Worm (Caenorhabditis elegans) whole organism, L4 larva: Measurements from ENCODE around the gene srw-20.

Experiments used
- R02D3.7 ChIP-seq: fragments of 150-350 bp; sonication (generic microtip); optimal IDR thresholded peaks from 3 replicates; lab custom pipeline; 2014; ENCODE audit warnings: missing biosample characterization, missing genetic modification characterization
- dve-1 ChIP-seq: sonication (generic microtip); optimal IDR thresholded peaks from 2 replicates; lab custom pipeline; 2017; ENCODE audit warnings: antibody characterized with exemption, mild to moderate bottlenecking, missing genetic modification characterization, missing compliant biosample characterization; ENCODE audit not compliant: insufficient read depth
- fkh-10 ChIP-seq: fragments of 150-350 bp; optimal IDR thresholded peaks from 2 replicates; lab custom pipeline; 2014; ENCODE audit warnings: missing biosample characterization, missing genetic modification reagents, missing genetic modification characterization
- lin-39 ChIP-seq: fragments of 150-350 bp; optimal IDR thresholded peaks from 2 replicates; lab custom pipeline; 2014; ENCODE audit warnings: missing biosample characterization, missing genetic modification reagents, missing genetic modification characterization
- lir-3 ChIP-seq: sonication (generic microtip); optimal IDR thresholded peaks from 2 replicates; lab custom pipeline; 2016; ENCODE audit warnings: mild to moderate bottlenecking, missing genetic modification characterization, missing compliant biosample characterization
- nhr-237 ChIP-seq: sonication (generic microtip); optimal IDR thresholded peaks from 2 replicates; lab custom pipeline; 2017; ENCODE audit warnings: missing biosample characterization, missing genetic modification characterization
- nhr-25 ChIP-seq: sonication (generic microtip); optimal IDR thresholded peaks from 2 replicates; lab custom pipeline; 2017; ENCODE audit warnings: missing genetic modification characterization, mild to moderate bottlenecking, missing compliant biosample characterization, antibody characterized with exemption, moderate library complexity, borderline replicate concordance; ENCODE audit not compliant: insufficient read depth
- nhr-76 ChIP-seq: fragments of 150-350 bp; optimal IDR thresholded peaks from 2 replicates; lab custom pipeline; 2014; ENCODE audit warnings: missing biosample characterization, missing genetic modification characterization
- unc-39 ChIP-seq: sonication (generic microtip); optimal IDR thresholded peaks from 2 replicates; lab custom pipeline; 2017; ENCODE audit warnings: missing biosample characterization, missing genetic modification characterization
- unc-62 ChIP-seq, 3 experiments: fragments of 150-350 bp in 1 of 3; sonication (generic microtip); optimal IDR thresholded peaks in 2 of 3; peaks in 1 of 3; 1 replicate in 1 of 3; 2 replicates in 2 of 3; lab custom pipeline; 2014 to 2017; ENCODE audit warnings: missing biosample characterization in 3 of 3, missing genetic modification characterization in 3 of 3, missing genetic modification reagents in 3 of 3, missing genotype in 1 of 3
- ztf-11 ChIP-seq: fragments of 150-350 bp; optimal IDR thresholded peaks from 2 replicates; lab custom pipeline; 2014; ENCODE audit warnings: missing biosample characterization, missing genetic modification characterization

DNA sequence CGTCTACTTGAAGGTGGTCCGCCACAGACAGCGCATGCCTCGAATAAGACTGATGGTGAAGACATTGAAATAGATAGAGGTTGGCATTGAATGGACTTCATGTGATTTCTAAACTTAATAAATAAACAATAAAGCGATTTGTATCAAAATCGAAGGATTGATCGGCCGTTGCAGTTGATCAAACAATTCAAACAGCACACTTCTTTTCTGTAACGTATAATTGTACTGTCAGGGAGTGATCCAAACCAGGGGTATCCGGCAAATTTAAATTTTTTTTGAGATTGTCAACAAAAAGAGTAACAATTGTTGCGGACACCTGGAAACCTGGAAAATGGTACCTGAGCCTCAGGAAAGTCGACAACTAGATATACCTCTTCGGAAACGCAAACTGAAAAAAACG is 24.8 kb upstream of the srw-20 start, which contains the start of gene nhr-248:
- TF ChIP-seq dve-1 (no peak), lir-3 (tag; lab: Kevin White, UChicago) (no peak), fkh-10 (no peak), lin-39 (tag; lab: Kevin White, UChicago) (no peak), nhr-237 (no peak), unc-62 (GFP tag; optimal IDR thresholded peaks at IDR 0.05 in 1 of 2; lab: Kevin White, UChicago) (no peak), unc-62 (tag; optimal IDR thresholded peaks at IDR 0.05; lab: Kevin White, UChicago) (no peak), ztf-11 (no peak), nhr-76 (no peak), R02D3.7 (tag; lab: Kevin White, UChicago) (no peak), unc-39 (tag; lab: Kevin White, UChicago) (no peak), nhr-25 (tag; lab: Kevin White, UChicago) (no peak)
